Fruit fly (Drosophila melanogaster): ENCODE results near the gene CG42564.

DNA sequence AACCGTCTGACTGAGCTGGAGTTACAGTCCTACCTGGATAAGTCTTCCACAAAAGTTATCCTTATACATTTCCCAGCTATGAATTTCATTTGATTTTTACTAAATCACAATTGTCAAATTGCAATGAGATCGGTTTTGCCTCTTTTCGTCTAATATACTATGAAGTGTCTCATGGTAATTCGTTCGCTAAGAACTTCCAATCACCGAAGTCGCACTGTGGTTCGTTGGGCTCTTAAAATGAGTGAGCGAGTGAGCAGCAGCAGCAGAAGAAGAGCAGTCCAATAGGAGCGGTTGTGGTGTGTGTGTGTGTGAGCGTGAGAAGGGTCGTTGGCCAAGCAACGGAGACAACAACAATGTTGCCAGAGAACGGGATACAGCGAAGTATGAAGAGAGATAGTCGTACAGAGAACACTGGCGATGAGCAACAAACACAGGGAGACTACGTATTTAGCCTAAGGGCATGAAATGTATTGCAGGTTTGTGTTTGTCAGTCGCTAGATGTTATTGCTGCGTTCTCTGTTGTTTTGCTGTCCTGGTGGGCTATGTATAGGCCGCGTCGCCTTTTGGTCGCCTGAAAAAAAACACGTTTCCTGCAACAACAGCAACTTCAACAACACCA is 49.8 kb downstream of the CG42564 start:
- TF ChIP-seq insv (optimal IDR thresholded peaks at IDR 0.05) (no peak), psq (optimal IDR thresholded peaks at IDR 0.05) (no peak), Sin3A (optimal IDR thresholded peaks at IDR 0.05) (no peak)
